Fruit fly (Drosophila melanogaster): ENCODE measurements around the gene Hsc70-4.

Hsc70-4 gene

DNA sequence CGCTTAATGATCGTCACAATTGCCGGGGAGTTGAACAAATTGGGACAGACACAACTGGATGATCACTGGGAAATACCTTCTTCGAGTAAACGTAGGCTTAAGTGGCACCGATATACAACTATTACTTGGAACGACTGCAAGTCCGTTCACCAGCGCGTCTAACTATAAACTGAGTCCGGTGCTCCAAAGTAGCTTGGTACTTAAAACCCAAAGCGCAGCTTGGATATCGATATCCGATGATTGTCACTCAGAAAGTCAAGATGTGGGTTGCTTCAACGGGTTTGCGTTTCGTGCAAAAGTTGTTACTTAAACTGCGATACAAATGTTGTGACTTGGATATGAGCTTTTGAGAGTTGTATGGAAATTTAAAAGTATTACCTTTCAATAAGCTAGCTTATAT lies 36.2 kb upstream of the Hsc70-4 start, which contains the start of gene Spn88Ea (continued):
- no peak for TF ChIP-seq tai (GFP tag; optimal IDR thresholded peaks at IDR 0.05)
- no peak for TF ChIP-seq h (GFP tag; optimal IDR thresholded peaks at IDR 0.05)
- TF ChIP-seq CG32264 (GFP tag; optimal IDR thresholded peaks at IDR 0.05) = no peak
- TF ChIP-seq dmrt93B (GFP tag; optimal IDR thresholded peaks at IDR 0.05) = no peak
- no peak for TF ChIP-seq sage (GFP tag; optimal IDR thresholded peaks at IDR 0.05)
- no peak for TF ChIP-seq OdsH (GFP tag; optimal IDR thresholded peaks at IDR 0.05)
- no peak for TF ChIP-seq usp (GFP tag; optimal IDR thresholded peaks at IDR 0.05)

- TF ChIP-seq CG32264 (GFP tag; optimal IDR thresholded peaks at IDR 0.05) (no peak), HLH106 (tag; optimal IDR thresholded peaks at IDR 0.05) (peak; percentile 74), Mio (GFP tag; optimal IDR thresholded peaks at IDR 0.05) (no peak), CrebA (GFP tag; optimal IDR thresholded peaks at IDR 0.05; ENCODE audit: borderline replicate concordance) (no peak), Hr83 (GFP tag; optimal IDR thresholded peaks at IDR 0.05; ENCODE audit: poor library complexity, severe bottlenecking) (peak; percentile 72), foxo (GFP tag; optimal IDR thresholded peaks at IDR 0.05) (peak in 1 of 2 experiments; percentile 81), br (GFP tag; optimal IDR thresholded peaks at IDR 0.05) (no peak), Jra (GFP tag; optimal IDR thresholded peaks at IDR 0.05) (no peak), ey (GFP tag; optimal IDR thresholded peaks at IDR 0.05) (peak; percentile 47), CG9705 (GFP tag; optimal IDR thresholded peaks at IDR 0.05) (peak; percentile 61), rgr (GFP tag; optimal IDR thresholded peaks at IDR 0.05) (peak; percentile 64), Rel (GFP tag; optimal IDR thresholded peaks at IDR 0.05) (no peak), Rel (tag; optimal IDR thresholded peaks at IDR 0.05) (peak; percentile 7), Myc (optimal IDR thresholded peaks at IDR 0.05) (peak; percentile 67), woc (GFP tag; optimal IDR thresholded peaks at IDR 0.05) (peak; percentile 82), OdsH (GFP tag; optimal IDR thresholded peaks at IDR 0.05) (peak; percentile 18), psq (GFP tag; optimal IDR thresholded peaks at IDR 0.05) (peak; percentile 15), Sp1 (GFP tag; optimal IDR thresholded peaks at IDR 0.05) (peak; percentile 56), GATAd (GFP tag; optimal IDR thresholded peaks at IDR 0.05) (no peak)
These were observed 33.6 kb upstream of the Hsc70-4 start, which contains the start of the genes Spn88Eb and Mau2 for dm6 chr3R:15208712-15209499. Spn88Eb (minus strand) TSS chr3R:15208762. Mau2 (plus strand) TSS chr3R:15209204.

dm6 chr3R:15213362-15213989 lies 29.0 kb upstream of the Hsc70-4 start, which contains the start of the genes CG6654 and CG4210:
CG6654 (minus strand) TSS chr3R:15213658.
CG4210 (plus strand) TSS chr3R:15213974.
- TF ChIP-seq Sp1 (GFP tag; optimal IDR thresholded peaks at IDR 0.05) = peak; percentile 27
- TF ChIP-seq OdsH (GFP tag; optimal IDR thresholded peaks at IDR 0.05) = no peak
- TF ChIP-seq HLH106 (tag; optimal IDR thresholded peaks at IDR 0.05) = peak; percentile 69
- TF ChIP-seq Rel (GFP tag; optimal IDR thresholded peaks at IDR 0.05) = no peak
- peak; percentile 54 for TF ChIP-seq Rel (tag; optimal IDR thresholded peaks at IDR 0.05)
- peak; percentile 28 for TF ChIP-seq CG9705 (GFP tag; optimal IDR thresholded peaks at IDR 0.05)
- TF ChIP-seq woc (GFP tag; optimal IDR thresholded peaks at IDR 0.05) = peak; percentile 71
- TF ChIP-seq tai (GFP tag; optimal IDR thresholded peaks at IDR 0.05) = no peak

- TF ChIP-seq CrebA (GFP tag; optimal IDR thresholded peaks at IDR 0.05; ENCODE audit: borderline replicate concordance) (no peak), Hr78 (GFP tag; optimal IDR thresholded peaks at IDR 0.05) (no peak), Dif (GFP tag; optimal IDR thresholded peaks at IDR 0.05; ENCODE audit: partially characterized antibody) (no peak), psq (GFP tag; optimal IDR thresholded peaks at IDR 0.05) (peak; percentile 67), dsf (GFP tag; optimal IDR thresholded peaks at IDR 0.05; ENCODE audit: borderline replicate concordance) (no peak), Abd-B (GFP tag; optimal IDR thresholded peaks at IDR 0.05) (no peak), Dfd (GFP tag; optimal IDR thresholded peaks at IDR 0.05) (no peak), GATAd (GFP tag; optimal IDR thresholded peaks at IDR 0.05) (peak; percentile 9), Sp1 (GFP tag; optimal IDR thresholded peaks at IDR 0.05) (peak; percentile 75), foxo (GFP tag; optimal IDR thresholded peaks at IDR 0.05) (peak; percentile 28 to 94), CG9705 (GFP tag; optimal IDR thresholded peaks at IDR 0.05) (peak; percentile 72), usp (GFP tag; optimal IDR thresholded peaks at IDR 0.05) (no peak), dl (GFP tag; optimal IDR thresholded peaks at IDR 0.05; ENCODE audit: insufficient read depth in 1 of 2, partially characterized antibody in 2 of 2) (no peak), pan (optimal IDR thresholded peaks at IDR 0.05) (no peak), woc (GFP tag; optimal IDR thresholded peaks at IDR 0.05) (no peak), Myc (optimal IDR thresholded peaks at IDR 0.05) (no peak), ey (GFP tag; optimal IDR thresholded peaks at IDR 0.05) (peak; percentile 77), br (GFP tag; optimal IDR thresholded peaks at IDR 0.05) (no peak), brk (GFP tag; optimal IDR thresholded peaks at IDR 0.05) (no peak), Vsx2 (GFP tag; optimal IDR thresholded peaks at IDR 0.05; ENCODE audit: partially characterized antibody) (no peak), Hr83 (GFP tag; optimal IDR thresholded peaks at IDR 0.05; ENCODE audit: poor library complexity, severe bottlenecking) (no peak), OdsH (GFP tag; optimal IDR thresholded peaks at IDR 0.05) (peak; percentile 62), HLH106 (tag; optimal IDR thresholded peaks at IDR 0.05) (peak; percentile 94), Hnf4 (GFP tag; optimal IDR thresholded peaks at IDR 0.05) (no peak), tai (GFP tag; optimal IDR thresholded peaks at IDR 0.05) (no peak), rgr (GFP tag; optimal IDR thresholded peaks at IDR 0.05) (peak; percentile 71), dmrt93B (GFP tag; optimal IDR thresholded peaks at IDR 0.05) (no peak), Mio (GFP tag; optimal IDR thresholded peaks at IDR 0.05) (peak; percentile 41), CG32264 (GFP tag; optimal IDR thresholded peaks at IDR 0.05) (peak; percentile 83), Jra (GFP tag; optimal IDR thresholded peaks at IDR 0.05) (no peak), Rel (GFP tag; optimal IDR thresholded peaks at IDR 0.05) (no peak), Rel (tag; optimal IDR thresholded peaks at IDR 0.05) (peak; percentile 74), lola (GFP tag; optimal IDR thresholded peaks at IDR 0.05) (no peak)
These were observed 23.5 kb upstream of the Hsc70-4 start, which contains the start of the genes SIDL and CG12241 for dm6 chr3R:15218824-15219576. SIDL (minus strand) TSS chr3R:15218874. CG12241 (plus strand) TSS chr3R:15219256.
